Worm (Caenorhabditis elegans): ENCODE results near the gene T26E4.4.

ce11 chrV:15793270-15793669, 961 bp upstream of the T26E4.4 start, which contains the start of gene T26E4.7:
- no peak for TF ChIP-seq mab-5 (tag; optimal IDR thresholded peaks at IDR 0.05)
- no peak for TF ChIP-seq mbf-1 (tag; optimal IDR thresholded peaks at IDR 0.05)
- TF ChIP-seq lin-39 (tag; optimal IDR thresholded peaks at IDR 0.05) = no peak
- TF ChIP-seq ama-1 (optimal IDR thresholded peaks at IDR 0.05) = no peak

Measured in whole organism, L2 larva.